Worm (Caenorhabditis elegans): ENCODE measurements around the gene kgb-2.
"Not testable (repeated sequence)": the region's sequence is repeated elsewhere in the genome, so short reads cannot be mapped to it uniquely, and the experiment has no call there.

Gene kgb-2

ce11 chrIV:3582806-3583205, 23.8 kb upstream of the kgb-2 start, which contains the start of gene blos-7:
TSS of gene blos-7 (minus strand) at chrIV:3582906.
- TF ChIP-seq dmd-4 (tag; optimal IDR thresholded peaks at IDR 0.05; ENCODE audit: borderline replicate concordance); ets-4 (tag; optimal IDR thresholded peaks at IDR 0.05); K02D7.2 (tag; optimal IDR thresholded peaks at IDR 0.05): not testable (repeated sequence)

ce11 chrIV:3590821-3591220, 15.8 kb upstream of the kgb-2 start:
- no peak for TF ChIP-seq ceh-48 (tag; optimal IDR thresholded peaks at IDR 0.05)
- no peak for TF ChIP-seq hlh-8 (tag; optimal IDR thresholded peaks at IDR 0.05)
- TF ChIP-seq unc-86 (tag; optimal IDR thresholded peaks at IDR 0.05): no peak
- TF ChIP-seq dve-1 (tag; optimal IDR thresholded peaks at IDR 0.05): no peak
- TF ChIP-seq ama-1 (optimal IDR thresholded peaks at IDR 0.05): no peak
- TF ChIP-seq gmeb-2 (tag; optimal IDR thresholded peaks at IDR 0.05): no peak
- TF ChIP-seq unc-42 (tag; optimal IDR thresholded peaks at IDR 0.05): no peak
- no peak for TF ChIP-seq ceh-31 (tag; optimal IDR thresholded peaks at IDR 0.05)
- no peak for TF ChIP-seq Y22D7AL.16 (tag; optimal IDR thresholded peaks at IDR 0.05)
- TF ChIP-seq ceh-2 (tag; optimal IDR thresholded peaks at IDR 0.05): no peak

DNA sequence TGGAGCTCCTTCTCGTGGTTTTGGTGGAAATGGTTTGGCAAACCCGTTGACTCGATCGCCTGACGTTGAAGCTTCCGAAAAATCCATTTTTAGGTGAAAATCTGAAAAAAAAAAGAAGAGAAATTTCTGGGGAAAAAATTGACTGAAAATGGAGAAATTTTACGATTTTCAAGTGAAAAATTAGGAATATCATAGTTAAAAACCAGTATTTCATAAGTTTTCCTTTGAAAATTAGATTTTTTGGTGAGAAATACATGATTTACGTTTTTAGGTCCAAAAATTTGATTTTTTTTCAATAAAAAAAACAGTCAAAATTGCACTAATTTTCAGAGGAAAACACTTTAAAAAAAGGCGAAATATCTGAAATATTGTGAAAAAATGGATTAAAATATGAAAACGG, 13.1 kb upstream of the kgb-2 start, which contains the start of gene taf-2:
TSS of gene taf-2 (minus strand) at position 101 of the 400 bp plus-strand sequence.
- TF ChIP-seq tbx-2 (tag; optimal IDR thresholded peaks at IDR 0.05) (no peak), K09A11.1 (tag; optimal IDR thresholded peaks at IDR 0.05; ENCODE audit: insufficient read depth) (no peak), hlh-30 (tag; optimal IDR thresholded peaks at IDR 0.05; ENCODE audit: insufficient read depth) (no peak), fkh-6 (tag; optimal IDR thresholded peaks at IDR 0.05) (no peak), ceh-48 (tag; optimal IDR thresholded peaks at IDR 0.05) (no peak), ztf-16 (tag; optimal IDR thresholded peaks at IDR 0.05) (no peak), ceh-14 (tag; optimal IDR thresholded peaks at IDR 0.05) (no peak), sox-2 (GFP tag; IDR thresholded peaks at IDR 0.05) (no peak), ceh-2 (tag; optimal IDR thresholded peaks at IDR 0.05) (no peak), ceh-19 (GFP tag; optimal IDR thresholded peaks at IDR 0.05) (no peak), unc-86 (tag; optimal IDR thresholded peaks at IDR 0.05) (no peak), F13H6.1 (tag; optimal IDR thresholded peaks at IDR 0.05) (no peak), dve-1 (tag; optimal IDR thresholded peaks at IDR 0.05) (no peak)

ce11 chrIV:3597356-3597755, 9.2 kb upstream of the kgb-2 start:
- TF ChIP-seq ceh-34 (tag; optimal IDR thresholded peaks at IDR 0.05) (no peak), ceh-9 (tag; optimal IDR thresholded peaks at IDR 0.05) (no peak), sox-2 (GFP tag; IDR thresholded peaks at IDR 0.05) (no peak), ztf-16 (tag; optimal IDR thresholded peaks at IDR 0.05) (no peak), F13H6.1 (tag; optimal IDR thresholded peaks at IDR 0.05) (no peak), hlh-13 (GFP tag; optimal IDR thresholded peaks at IDR 0.05) (no peak), ama-1 (optimal IDR thresholded peaks at IDR 0.05) (no peak), pat-9 (tag; optimal IDR thresholded peaks at IDR 0.05) (no peak), unc-86 (tag; optimal IDR thresholded peaks at IDR 0.05) (no peak), ceh-48 (tag; optimal IDR thresholded peaks at IDR 0.05) (no peak), ets-4 (tag; optimal IDR thresholded peaks at IDR 0.05) (no peak), npax-4 (tag; optimal IDR thresholded peaks at IDR 0.05) (no peak), pax-1 (tag; optimal IDR thresholded peaks at IDR 0.05) (no peak), fax-1 (tag; optimal IDR thresholded peaks at IDR 0.05) (no peak), fkh-10 (GFP tag; optimal IDR thresholded peaks at IDR 0.05) (no peak), sox-4 (tag; optimal IDR thresholded peaks at IDR 0.05) (no peak), C08G9.2 (tag; optimal IDR thresholded peaks at IDR 0.05) (no peak), pqm-1 (tag; optimal IDR thresholded peaks at IDR 0.05) (no peak)

- no peak for TF ChIP-seq zip-5 (tag; optimal IDR thresholded peaks at IDR 0.05)
- no peak for TF ChIP-seq eyg-1 (tag; optimal IDR thresholded peaks at IDR 0.05)
- TF ChIP-seq ceh-31 (tag; optimal IDR thresholded peaks at IDR 0.05): no peak
- no peak for TF ChIP-seq ceh-45 (GFP tag; IDR thresholded peaks at IDR 0.05)
- TF ChIP-seq pat-9 (tag; optimal IDR thresholded peaks at IDR 0.05): no peak
- TF ChIP-seq hlh-13 (GFP tag; optimal IDR thresholded peaks at IDR 0.05): no peak
- no peak for TF ChIP-seq hlh-30 (tag; optimal IDR thresholded peaks at IDR 0.05; ENCODE audit: insufficient read depth)
- no peak for TF ChIP-seq lim-6 (tag; optimal IDR thresholded peaks at IDR 0.05)
- no peak for TF ChIP-seq hlh-15 (tag; optimal IDR thresholded peaks at IDR 0.05)
- no peak for TF ChIP-seq sox-2 (GFP tag; IDR thresholded peaks at IDR 0.05)
- TF ChIP-seq unc-42 (tag; optimal IDR thresholded peaks at IDR 0.05): no peak
Observed at ce11 chrIV:3598452-3598851, 8.1 kb upstream of the kgb-2 start, which contains the start of gene Y37E11B.5. TSS of gene Y37E11B.5 (minus strand) at chrIV:3598552.
